Worm (Caenorhabditis elegans) whole organism, late embryonic: ENCODE data around the gene spp-30.
A peak's percentile ranks its signal among the peaks of the same experiment; 100 is the strongest.

ENCODE experiments used
- C08G9.2 ChIP-seq: sonication (generic microtip); optimal IDR thresholded peaks from 2 replicates; lab custom pipeline; 2016; ENCODE audit warnings: mild to moderate bottlenecking, missing genetic modification characterization, moderate library complexity, missing compliant biosample characterization
- F13H6.1 ChIP-seq: sonication (generic microtip); optimal IDR thresholded peaks from 2 replicates; lab custom pipeline; 2016; ENCODE audit warnings: missing genetic modification characterization, missing compliant biosample characterization
- K09A11.1 ChIP-seq: sonication (generic microtip); optimal IDR thresholded peaks from 2 replicates; lab custom pipeline; 2017; ENCODE audit warnings: antibody characterized with exemption, mild to moderate bottlenecking, missing genetic modification characterization, missing compliant biosample characterization; ENCODE audit not compliant: insufficient read depth
- T23F11.4 ChIP-seq: fragments of 200-800 bp; sonication (Bioruptor generic); optimal IDR thresholded peaks from 2 replicates; lab custom pipeline; 2018; ENCODE audit warnings: mild to moderate bottlenecking, missing genetic modification characterization, missing compliant biosample characterization
- Y22D7AL.16 ChIP-seq: sonication (generic microtip); optimal IDR thresholded peaks from 2 replicates; lab custom pipeline; 2016; ENCODE audit warnings: missing genetic modification characterization, missing compliant biosample characterization
- ceh-18 ChIP-seq: sonication (generic microtip); optimal IDR thresholded peaks from 2 replicates; lab custom pipeline; 2016; ENCODE audit warnings: missing genetic modification characterization, missing compliant biosample characterization
- ceh-19 ChIP-seq: fragments of 200-800 bp; sonication (Bioruptor generic); optimal IDR thresholded peaks from 2 replicates; lab custom pipeline; 2018; ENCODE audit warnings: mild to moderate bottlenecking, missing genetic modification characterization, missing compliant biosample characterization
- ceh-2 ChIP-seq: sonication (generic microtip); optimal IDR thresholded peaks from 2 replicates; lab custom pipeline; 2016; ENCODE audit warnings: missing genotype, missing genetic modification characterization, missing compliant biosample characterization
- ceh-30 ChIP-seq: fragments of 150-350 bp; optimal IDR thresholded peaks from 2 replicates; lab custom pipeline; 2014; ENCODE audit warnings: missing biosample characterization, missing genetic modification characterization
- ceh-31 ChIP-seq: sonication (generic microtip); optimal IDR thresholded peaks from 2 replicates; lab custom pipeline; 2016; ENCODE audit warnings: missing genetic modification characterization, missing compliant biosample characterization
- ceh-34 ChIP-seq: sonication (generic microtip); optimal IDR thresholded peaks from 2 replicates; lab custom pipeline; 2016; ENCODE audit warnings: mild to moderate bottlenecking, missing genetic modification characterization, missing compliant biosample characterization
- ceh-45 ChIP-seq: fragments of 200-800 bp; sonication (Bioruptor generic); IDR thresholded peaks from 2 replicates; pipeline ENCODE4 v1.3.6; 2022; ENCODE audit warnings: missing genetic modification reagents, missing genetic modification characterization, missing compliant biosample characterization
- ceh-48 ChIP-seq: sonication (generic microtip); optimal IDR thresholded peaks from 2 replicates; lab custom pipeline; 2016; ENCODE audit warnings: missing genetic modification characterization, inconsistent platforms, missing compliant biosample characterization
- ceh-9 ChIP-seq: sonication (generic microtip); optimal IDR thresholded peaks from 2 replicates; lab custom pipeline; 2016; ENCODE audit warnings: mild to moderate bottlenecking, missing genetic modification characterization, inconsistent platforms, missing compliant biosample characterization
- dmd-4 ChIP-seq: sonication (generic microtip); optimal IDR thresholded peaks from 2 replicates; lab custom pipeline; 2016; ENCODE audit warnings: borderline replicate concordance, missing genetic modification characterization, missing compliant biosample characterization
- elt-2 ChIP-seq: sonication (generic microtip); optimal IDR thresholded peaks from 2 replicates; lab custom pipeline; 2016; ENCODE audit warnings: missing genetic modification reagents, missing genetic modification characterization, missing compliant biosample characterization
- hlh-13 ChIP-seq: fragments of 200-800 bp; sonication (Bioruptor generic); optimal IDR thresholded peaks from 2 replicates; lab custom pipeline; 2018; ENCODE audit warnings: mild to moderate bottlenecking, missing genetic modification characterization, missing compliant biosample characterization
- hlh-6 ChIP-seq: sonication (generic microtip); optimal IDR thresholded peaks from 2 replicates; lab custom pipeline; 2016; ENCODE audit warnings: missing genotype, missing genetic modification characterization, missing compliant biosample characterization
- nfya-1 ChIP-seq: sonication (generic microtip); optimal IDR thresholded peaks from 2 replicates; lab custom pipeline; 2017; ENCODE audit warnings: missing genetic modification characterization, mild to moderate bottlenecking, missing compliant biosample characterization, antibody characterized with exemption, moderate library complexity
- nhr-11 ChIP-seq: fragments of 150-350 bp; optimal IDR thresholded peaks from 2 replicates; lab custom pipeline; 2014; ENCODE audit warnings: missing biosample characterization, missing genetic modification characterization
- npax-4 ChIP-seq: sonication (generic microtip); optimal IDR thresholded peaks from 2 replicates; lab custom pipeline; 2016; ENCODE audit warnings: missing genetic modification characterization, missing compliant biosample characterization
- odd-2 ChIP-seq: sonication (generic microtip); optimal IDR thresholded peaks from 2 replicates; lab custom pipeline; 2017; ENCODE audit warnings: antibody characterized with exemption, mild to moderate bottlenecking, missing genetic modification characterization, missing compliant biosample characterization
- pag-3 ChIP-seq: sonication (generic microtip); optimal IDR thresholded peaks from 2 replicates; lab custom pipeline; 2016; ENCODE audit warnings: missing compliant biosample characterization, missing genetic modification characterization, borderline replicate concordance
- rnt-1 ChIP-seq: sonication (generic microtip); optimal IDR thresholded peaks from 2 replicates; lab custom pipeline; 2016; ENCODE audit warnings: missing genetic modification characterization, missing compliant biosample characterization
- sdc-2 ChIP-seq: sonication (generic microtip); optimal IDR thresholded peaks from 2 replicates; lab custom pipeline; 2016; ENCODE audit warnings: missing genotype, missing genetic modification characterization, missing compliant biosample characterization
- tbx-7 ChIP-seq: sonication (generic microtip); optimal IDR thresholded peaks from 2 replicates; lab custom pipeline; 2016; ENCODE audit warnings: missing genotype, missing genetic modification characterization, missing compliant biosample characterization
- ttx-3 ChIP-seq: sonication (generic microtip); optimal IDR thresholded peaks from 2 replicates; lab custom pipeline; 2016; ENCODE audit warnings: missing genetic modification reagents, missing genetic modification characterization, missing compliant biosample characterization
- unc-42 ChIP-seq: sonication (generic microtip); optimal IDR thresholded peaks from 2 replicates; lab custom pipeline; 2016; ENCODE audit warnings: missing genotype, missing genetic modification characterization, missing compliant biosample characterization
- unc-55 ChIP-seq: sonication (generic microtip); optimal IDR thresholded peaks from 2 replicates; lab custom pipeline; 2017; ENCODE audit warnings: missing biosample characterization, missing genetic modification reagents, missing genetic modification characterization
- unc-86 ChIP-seq: sonication (generic microtip); optimal IDR thresholded peaks from 2 replicates; lab custom pipeline; 2016; ENCODE audit warnings: missing genetic modification characterization, missing compliant biosample characterization
- zip-5 ChIP-seq: sonication (generic microtip); optimal IDR thresholded peaks from 2 replicates; lab custom pipeline; 2016; ENCODE audit warnings: missing genetic modification characterization, missing compliant biosample characterization

The spp-30 gene

DNA sequence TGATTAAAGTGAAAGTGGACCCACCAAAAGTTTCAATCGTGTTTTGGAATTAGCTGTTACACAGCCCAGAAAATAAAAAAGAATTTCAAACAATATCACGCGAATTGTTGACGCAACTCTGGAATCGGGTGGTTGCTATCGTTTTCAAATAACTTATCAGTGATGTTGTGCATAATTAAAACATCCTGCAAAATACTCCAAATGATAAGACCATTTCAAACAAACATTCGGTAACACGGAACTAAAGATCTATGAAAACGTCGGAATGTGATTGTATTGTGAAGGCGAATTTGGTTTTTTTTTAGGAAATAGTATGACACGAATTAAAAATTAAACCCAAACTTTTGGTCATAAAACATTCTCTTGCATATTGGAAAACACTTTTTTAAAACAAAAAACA lies at the start of gene spp-30:
TSS of gene spp-30 (minus strand) at position 101 of the 400 bp plus-strand sequence.
- TF ChIP-seq elt-2 (peak; percentile 53), ceh-2 (no peak), ceh-30 (tag; lab: Kevin White, UChicago) (no peak)

DNA sequence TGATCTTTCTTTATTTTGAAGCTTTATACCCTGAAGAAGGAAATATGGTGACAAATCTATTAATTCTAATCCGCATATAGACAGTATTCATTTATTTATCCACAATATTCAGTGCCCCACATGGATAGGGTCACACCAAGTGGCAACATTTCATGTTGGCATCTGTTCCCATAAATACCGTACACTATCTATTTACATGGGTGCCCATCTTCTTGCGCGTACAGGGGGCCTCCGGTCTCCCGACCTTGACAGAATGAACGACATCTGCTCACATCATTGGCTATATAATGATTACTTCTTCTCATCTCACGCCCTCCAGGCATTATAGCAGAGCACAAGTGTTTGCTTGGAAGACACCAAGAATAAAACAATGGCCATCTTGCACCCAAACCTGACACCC lies 47.1 kb upstream of the spp-30 start:
- no peak for TF ChIP-seq hlh-13 (GFP tag; lab: Kevin White, UChicago)
- no peak for TF ChIP-seq ceh-9 (tag; lab: Kevin White, UChicago)
- TF ChIP-seq ceh-31 (tag; lab: Kevin White, UChicago): peak; percentile 21

DNA sequence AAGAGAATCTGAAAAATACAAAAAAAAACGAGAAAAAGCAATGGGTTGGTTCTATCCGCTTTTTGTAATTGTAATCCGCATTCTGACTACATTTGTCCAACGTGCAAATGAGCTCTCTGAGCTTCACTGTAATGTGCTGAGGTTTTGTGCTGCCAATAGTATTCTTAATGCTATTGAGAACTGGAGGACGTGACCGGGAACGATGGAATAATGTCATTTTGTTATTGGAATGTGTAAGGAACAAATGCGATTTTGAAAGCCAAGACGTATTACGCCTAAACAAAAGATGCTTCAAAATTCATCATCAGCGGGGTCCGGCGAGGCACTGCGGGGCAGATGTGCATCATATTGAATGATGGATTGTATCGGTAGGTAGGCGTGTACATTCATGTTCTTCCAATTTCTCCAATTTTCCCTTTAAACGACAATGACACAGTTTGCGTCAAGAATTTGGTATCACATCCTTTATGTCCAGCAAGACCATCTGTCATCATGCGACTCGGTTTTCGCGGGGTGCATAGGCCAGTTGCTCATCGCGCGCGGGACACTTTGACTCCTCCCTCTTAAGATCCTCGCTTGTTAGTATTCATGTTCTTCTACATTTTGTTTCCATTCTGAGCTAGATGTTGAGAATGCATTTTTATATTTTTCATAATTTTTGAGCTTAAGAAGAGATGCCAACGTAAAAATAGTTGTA lies 44.7 kb upstream of the spp-30 start:
- TF ChIP-seq unc-42 (tag; lab: Kevin White, UChicago) (peak; percentile 44), Y22D7AL.16 (tag; lab: Kevin White, UChicago) (no peak), ceh-48 (tag; lab: Kevin White, UChicago) (no peak)

DNA sequence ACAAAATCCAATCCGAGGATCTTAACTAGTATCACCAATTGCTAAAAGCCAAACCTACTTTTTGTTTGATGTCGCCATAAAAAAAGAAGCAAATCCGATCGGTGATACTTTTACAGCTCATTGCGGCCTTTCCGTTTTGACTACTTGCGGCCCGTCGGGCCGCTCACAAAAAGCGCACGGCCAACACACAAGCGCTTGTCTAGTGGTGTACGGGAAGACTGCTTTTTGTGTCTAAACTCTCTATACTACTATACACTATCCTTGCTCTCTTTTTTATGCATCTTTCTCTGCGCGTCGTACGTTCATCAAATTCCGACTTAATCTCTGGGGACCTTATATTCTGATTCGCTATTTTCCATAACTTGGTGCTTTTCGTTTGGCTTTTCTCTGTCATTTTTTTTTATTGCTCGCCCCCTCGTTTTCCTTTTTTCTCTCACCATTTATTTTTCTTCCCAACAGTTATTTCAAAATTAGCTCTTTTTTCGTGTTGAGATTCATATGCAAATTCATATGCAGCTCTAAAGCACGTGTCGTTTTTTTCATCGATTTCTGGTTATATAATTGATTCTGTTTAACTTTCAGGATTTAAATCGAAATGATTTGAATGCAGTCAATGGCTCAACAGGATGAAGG lies 38.2 kb upstream of the spp-30 start, which contains the start of gene noca-2:
TSS of gene noca-2 (plus strand) at position 583 of the 633 bp plus-strand sequence.
- no peak for TF ChIP-seq pag-3
- no peak for TF ChIP-seq C08G9.2
- peak; percentile 24 for TF ChIP-seq ceh-31 (tag; lab: Kevin White, UChicago)
- TF ChIP-seq ceh-34 (tag; lab: Kevin White, UChicago): peak; percentile 9
- TF ChIP-seq ceh-19 (GFP tag; lab: Kevin White, UChicago): no peak
- TF ChIP-seq ceh-45 (GFP tag; lab: Robert Waterston, UW): no peak
- no peak for TF ChIP-seq unc-86 (tag; lab: Kevin White, UChicago)
- no peak for TF ChIP-seq rnt-1 (tag; lab: Kevin White, UChicago)
- TF ChIP-seq nfya-1: peak; percentile 61
- no peak for TF ChIP-seq hlh-6
- TF ChIP-seq T23F11.4 (GFP tag; lab: Kevin White, UChicago): no peak
- TF ChIP-seq unc-55 (GFP tag; lab: Kevin White, UChicago): peak; percentile 62
- no peak for TF ChIP-seq zip-5 (tag; lab: Kevin White, UChicago)
- TF ChIP-seq tbx-7 (tag; lab: Kevin White, UChicago): no peak
- TF ChIP-seq unc-42 (tag; lab: Kevin White, UChicago): peak; percentile 65
- TF ChIP-seq ceh-18 (tag; lab: Kevin White, UChicago): no peak

DNA sequence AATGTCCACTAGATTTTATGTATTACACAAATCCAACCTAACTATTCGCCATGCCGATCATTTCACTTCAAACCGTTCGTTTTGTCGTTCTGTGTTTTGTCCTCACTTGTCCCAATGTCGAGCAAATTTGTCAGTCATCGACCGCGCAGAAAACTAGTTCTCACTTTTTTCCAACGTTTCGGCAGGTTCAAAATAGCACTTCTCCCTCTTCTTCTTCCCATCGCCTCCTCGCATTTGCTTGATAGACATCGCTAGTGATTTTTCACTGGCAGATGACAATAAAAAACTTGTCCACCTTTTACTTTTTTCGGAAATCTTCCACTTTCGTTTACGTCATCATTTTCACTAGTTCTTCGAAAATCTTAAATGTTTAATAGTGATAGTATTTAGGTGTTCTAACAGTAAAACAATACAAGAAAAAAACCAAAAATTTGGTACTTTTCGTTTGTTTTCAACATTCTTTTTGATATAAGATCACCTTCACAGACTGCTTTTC lies 37.1 kb upstream of the spp-30 start:
- TF ChIP-seq dmd-4 (tag; lab: Kevin White, UChicago): no peak
- no peak for TF ChIP-seq ttx-3 (tag; lab: Kevin White, UChicago)
- no peak for TF ChIP-seq tbx-7 (tag; lab: Kevin White, UChicago)
- no peak for TF ChIP-seq F13H6.1 (tag; lab: Kevin White, UChicago)
- no peak for TF ChIP-seq ceh-48 (tag; lab: Kevin White, UChicago)
- no peak for TF ChIP-seq ceh-9 (tag; lab: Kevin White, UChicago)
- TF ChIP-seq K09A11.1 (tag; lab: Kevin White, UChicago): no peak
- no peak for TF ChIP-seq ceh-18 (tag; lab: Kevin White, UChicago)
- no peak for TF ChIP-seq sdc-2 (tag; lab: Kevin White, UChicago)
- no peak for TF ChIP-seq ceh-2
- no peak for TF ChIP-seq npax-4 (tag; lab: Kevin White, UChicago)
- TF ChIP-seq odd-2 (tag; lab: Kevin White, UChicago): no peak
- no peak for TF ChIP-seq hlh-13 (GFP tag; lab: Kevin White, UChicago)
- no peak for TF ChIP-seq nhr-11 (tag; lab: Kevin White, UChicago)
- no peak for TF ChIP-seq ceh-45 (GFP tag; lab: Robert Waterston, UW)
- TF ChIP-seq, all 69 proteins: peak for 0
